Fruit fly (Drosophila melanogaster) whole organism, embryonic: Measurements from ENCODE around the gene CG42819.

Experiments used
- Ada2b ChIP-seq: fragments of 200-800 bp; sonication (Bioruptor generic); IDR thresholded peaks from 2 replicates; pipeline ENCODE4 v1.3.6; 2022; ENCODE audit warnings: missing biosample characterization, missing genetic modification characterization
- Antp ChIP-seq: fragments of 200-800 bp; sonication (Bioruptor generic); optimal IDR thresholded peaks from 3 replicates; lab custom pipeline; 2016; ENCODE audit warnings: missing biosample characterization, missing genetic modification characterization
- Bgb ChIP-seq: fragments of 200-800 bp; sonication (Bioruptor generic); IDR thresholded peaks from 2 replicates; pipeline ENCODE4 v1.3.6; 2022; ENCODE audit warnings: missing biosample characterization, missing genetic modification characterization; ENCODE audit not compliant: partially characterized antibody
- CG11085 ChIP-seq: fragments of 200-800 bp; sonication (Bioruptor generic); IDR thresholded peaks from 2 replicates; pipeline ENCODE4 v1.3.6; 2022; ENCODE audit warnings: missing biosample characterization, missing genetic modification characterization
- CG11247 ChIP-seq: fragments of 200-800 bp; sonication (Bioruptor generic); IDR thresholded peaks from 2 replicates; pipeline ENCODE4 v1.3.6; 2022; ENCODE audit warnings: missing biosample characterization, missing genetic modification characterization
- CG11456 ChIP-seq: fragments of 200-800 bp; sonication (Bioruptor generic); IDR thresholded peaks from 3 replicates; pipeline ENCODE4 v1.3.6; 2022; ENCODE audit warnings: missing biosample characterization, missing genetic modification characterization
- CG12299 ChIP-seq: fragments of 200-800 bp; sonication (Bioruptor generic); optimal IDR thresholded peaks from 2 replicates; lab custom pipeline; 2018; ENCODE audit warnings: missing biosample characterization, mild to moderate bottlenecking, missing genetic modification characterization
- CG1233 ChIP-seq: fragments of 200-800 bp; sonication (Bioruptor generic); optimal IDR thresholded peaks from 4 replicates; lab custom pipeline; 2018; ENCODE audit warnings: missing biosample characterization, mild to moderate bottlenecking, missing genetic modification characterization
- CG12391 ChIP-seq: fragments of 200-800 bp; sonication (Bioruptor generic); optimal IDR thresholded peaks from 3 replicates; lab custom pipeline; 2018; ENCODE audit warnings: missing biosample characterization, mild to moderate bottlenecking, missing genetic modification characterization, moderate library complexity
- CG14710 ChIP-seq: fragments of 200-800 bp; sonication (Bioruptor generic); optimal IDR thresholded peaks from 3 replicates; lab custom pipeline; 2019; ENCODE audit warnings: missing biosample characterization, mild to moderate bottlenecking, missing genetic modification characterization, moderate library complexity
- CG15479 ChIP-seq: fragments of 200-800 bp; sonication (Bioruptor generic); optimal IDR thresholded peaks from 3 replicates; lab custom pipeline; 2019; ENCODE audit warnings: missing biosample characterization, mild to moderate bottlenecking, missing genetic modification characterization, moderate library complexity
- CG16813 ChIP-seq: fragments of 200-800 bp; sonication (Bioruptor generic); IDR thresholded peaks from 3 replicates; pipeline ENCODE4 v1.3.6; 2022; ENCODE audit warnings: missing biosample characterization, missing genetic modification characterization; ENCODE audit not compliant: partially characterized antibody
- CG2875 ChIP-seq: fragments of 200-800 bp; sonication (Bioruptor generic); optimal IDR thresholded peaks from 2 replicates; lab custom pipeline; 2017; ENCODE audit warnings: missing biosample characterization, mild to moderate bottlenecking, missing genetic modification characterization, missing genetic modification reagents
- CG30431 ChIP-seq: fragments of 200-800 bp; sonication (Bioruptor generic); optimal IDR thresholded peaks from 2 replicates; lab custom pipeline; 2017; ENCODE audit warnings: missing biosample characterization, missing genetic modification characterization
- CG3995 ChIP-seq: fragments of 200-800 bp; sonication (Bioruptor generic); optimal IDR thresholded peaks from 3 replicates; lab custom pipeline; 2016; ENCODE audit warnings: missing biosample characterization, missing genetic modification characterization
- CG4424 ChIP-seq: fragments of 200-800 bp; sonication (Bioruptor generic); optimal IDR thresholded peaks from 3 replicates; lab custom pipeline; 2016; ENCODE audit warnings: missing biosample characterization, missing genetic modification characterization
- CG4820 ChIP-seq: fragments of 200-800 bp; sonication (Bioruptor generic); optimal IDR thresholded peaks from 3 replicates; lab custom pipeline; 2016; ENCODE audit warnings: missing biosample characterization, missing genetic modification characterization
- CG6791 ChIP-seq: fragments of 200-800 bp; sonication (Bioruptor generic); IDR thresholded peaks from 3 replicates; pipeline ENCODE4 v1.3.6; 2022; ENCODE audit warnings: missing biosample characterization, missing genetic modification characterization; ENCODE audit not compliant: partially characterized antibody
- CG7357 ChIP-seq: fragments of 200-800 bp; sonication (Bioruptor generic); IDR thresholded peaks from 3 replicates; pipeline ENCODE4 v1.3.6; 2022; ENCODE audit warnings: missing biosample characterization, missing genetic modification characterization
- CG7987 ChIP-seq: fragments of 200-800 bp; sonication (Bioruptor generic); optimal IDR thresholded peaks from 2 replicates; lab custom pipeline; 2018; ENCODE audit warnings: missing biosample characterization, mild to moderate bottlenecking, missing genetic modification characterization, moderate library complexity
- Dip2 ChIP-seq: fragments of 200-800 bp; sonication (Bioruptor generic); IDR thresholded peaks from 2 replicates; pipeline ENCODE4 v1.3.6; 2022; ENCODE audit warnings: missing biosample characterization, missing genetic modification characterization
- Doc3 ChIP-seq: fragments of 200-800 bp; sonication (Bioruptor generic); IDR thresholded peaks from 3 replicates; pipeline ENCODE4 v1.3.6; 2022; ENCODE audit warnings: missing biosample characterization, missing genetic modification characterization; ENCODE audit not compliant: partially characterized antibody
- Dref ChIP-seq: fragments of 200-800 bp; sonication (Bioruptor generic); IDR thresholded peaks from 2 replicates; pipeline ENCODE4 v1.3.6; 2022; ENCODE audit warnings: missing biosample characterization, missing genetic modification characterization
- E2f2 ChIP-seq: fragments of 200-800 bp; sonication (Bioruptor generic); IDR thresholded peaks from 2 replicates; pipeline ENCODE4 v1.3.6; 2022; ENCODE audit warnings: missing biosample characterization, missing genetic modification characterization
- Gug ChIP-seq: fragments of 200-800 bp; sonication (Bioruptor generic); IDR thresholded peaks from 4 replicates; pipeline ENCODE4 v1.3.6; 2022; ENCODE audit warnings: missing biosample characterization, missing genetic modification characterization
- Hey ChIP-seq: fragments of 200-800 bp; sonication (Bioruptor generic); optimal IDR thresholded peaks from 3 replicates; lab custom pipeline; 2018; ENCODE audit warnings: missing biosample characterization, mild to moderate bottlenecking, missing genetic modification characterization
- Kr ChIP-seq: fragments of 200-800 bp; sonication (Bioruptor generic); optimal IDR thresholded peaks from 2 replicates; lab custom pipeline; 2017; ENCODE audit warnings: missing biosample characterization, mild to moderate bottlenecking, missing genetic modification characterization
- MESR4 ChIP-seq: fragments of 200-800 bp; sonication (Bioruptor generic); optimal IDR thresholded peaks from 2 replicates; lab custom pipeline; 2018; ENCODE audit warnings: missing biosample characterization, mild to moderate bottlenecking, missing genetic modification characterization, moderate library complexity
- Mes4 ChIP-seq: fragments of 200-800 bp; sonication (Bioruptor generic); optimal IDR thresholded peaks from 2 replicates; lab custom pipeline; 2016; ENCODE audit warnings: missing biosample characterization, missing genetic modification characterization
- Nf-YA ChIP-seq: fragments of 200-800 bp; sonication (Bioruptor generic); IDR thresholded peaks from 2 replicates; pipeline ENCODE4 v1.3.6; 2022; ENCODE audit warnings: missing biosample characterization, missing genetic modification characterization
- Ptx1 ChIP-seq: fragments of 200-800 bp; sonication (Bioruptor generic); IDR thresholded peaks from 2 replicates; pipeline ENCODE4 v1.3.6; 2022; ENCODE audit warnings: missing biosample characterization, missing genetic modification characterization
- Ravus ChIP-seq: fragments of 200-800 bp; sonication (Bioruptor generic); IDR thresholded peaks from 2 replicates; pipeline ENCODE4 v1.3.6; 2022; ENCODE audit warnings: missing biosample characterization, missing genetic modification characterization
- Rx ChIP-seq: fragments of 200-800 bp; sonication (Bioruptor generic); IDR thresholded peaks from 2 replicates; pipeline ENCODE4 v1.3.6; 2022; ENCODE audit warnings: missing biosample characterization, missing genetic modification characterization
- Trl ChIP-seq, 3 experiments: fragments of >200 bp in 2 of 3; fragments of 200-800 bp in 1 of 3; sonication (Bioruptor generic) in 1 of 3; optimal IDR thresholded peaks; 2 replicates in 1 of 3; 3 replicates in 2 of 3; lab custom pipeline; 2016 to 2017; ENCODE audit warnings: missing biosample characterization in 1 of 3, missing genetic modification characterization in 1 of 3
- ab ChIP-seq: fragments of 200-800 bp; sonication (Bioruptor generic); optimal IDR thresholded peaks from 2 replicates; lab custom pipeline; 2016; ENCODE audit warnings: missing biosample characterization, missing genetic modification characterization
- ac ChIP-seq: fragments of 200-800 bp; sonication (Bioruptor generic); optimal IDR thresholded peaks from 3 replicates; lab custom pipeline; 2017; ENCODE audit warnings: missing biosample characterization, mild to moderate bottlenecking, missing genetic modification characterization
- bab2 ChIP-seq: fragments of 200-800 bp; sonication (Bioruptor generic); optimal IDR thresholded peaks from 2 replicates; lab custom pipeline; 2016; ENCODE audit warnings: missing biosample characterization, missing genetic modification characterization
- dati ChIP-seq: fragments of 200-800 bp; sonication (Bioruptor generic); IDR thresholded peaks from 2 replicates; pipeline ENCODE4 v1.3.6; 2022; ENCODE audit warnings: missing biosample characterization, missing genetic modification characterization
- dmrt11E ChIP-seq: fragments of 200-800 bp; sonication (Bioruptor generic); optimal IDR thresholded peaks from 3 replicates; lab custom pipeline; 2018; ENCODE audit warnings: missing biosample characterization, mild to moderate bottlenecking, missing genetic modification characterization, moderate library complexity
- gcm2 ChIP-seq: fragments of 200-800 bp; sonication (Bioruptor generic); optimal IDR thresholded peaks from 2 replicates; lab custom pipeline; 2016; ENCODE audit warnings: missing biosample characterization, missing genetic modification characterization
- gsb-n ChIP-seq: fragments of 200-800 bp; sonication (Bioruptor generic); optimal IDR thresholded peaks from 3 replicates; lab custom pipeline; 2018; ENCODE audit warnings: missing biosample characterization, mild to moderate bottlenecking, missing genetic modification characterization
- gt ChIP-seq: fragments of 200-800 bp; sonication (Bioruptor generic); IDR thresholded peaks from 2 replicates; pipeline ENCODE4 v1.3.6; 2022; ENCODE audit warnings: missing biosample characterization, missing genetic modification characterization
- jing ChIP-seq: fragments of 200-800 bp; sonication (Bioruptor generic); optimal IDR thresholded peaks from 2 replicates; lab custom pipeline; 2018; ENCODE audit warnings: missing biosample characterization, mild to moderate bottlenecking, missing genetic modification characterization
- jumu ChIP-seq: fragments of 200-800 bp; sonication (Bioruptor generic); optimal IDR thresholded peaks from 3 replicates; lab custom pipeline; 2016; ENCODE audit warnings: missing biosample characterization, missing genetic modification characterization
- kah ChIP-seq: fragments of 200-800 bp; sonication (Bioruptor generic); optimal IDR thresholded peaks from 2 replicates; lab custom pipeline; 2018; ENCODE audit warnings: missing biosample characterization, mild to moderate bottlenecking, missing genetic modification characterization
- sens-2 ChIP-seq: fragments of 200-800 bp; sonication (Bioruptor generic); IDR thresholded peaks from 2 replicates; pipeline ENCODE4 v1.3.6; 2022; ENCODE audit warnings: missing biosample characterization, missing genetic modification characterization
- sr ChIP-seq: fragments of 200-800 bp; sonication (Bioruptor generic); IDR thresholded peaks from 3 replicates; pipeline ENCODE4 v1.3.6; 2022; ENCODE audit warnings: missing biosample characterization, missing genetic modification characterization
- stc ChIP-seq: fragments of 200-800 bp; sonication (Bioruptor generic); IDR thresholded peaks from 2 replicates; pipeline ENCODE4 v1.3.6; 2022; ENCODE audit warnings: missing biosample characterization, missing genetic modification characterization
- trh ChIP-seq: fragments of 200-800 bp; sonication (Bioruptor generic); optimal IDR thresholded peaks from 2 replicates; lab custom pipeline; 2016; ENCODE audit warnings: missing biosample characterization, missing genetic modification characterization
- twi ChIP-seq: fragments of 200-800 bp; optimal IDR thresholded peaks from 2 replicates; lab custom pipeline; 2019; ENCODE audit warnings: missing biosample characterization, mild to moderate bottlenecking, missing genetic modification characterization, moderate library complexity
- vvl ChIP-seq: fragments of 200-800 bp; sonication (Bioruptor generic); IDR thresholded peaks from 2 replicates; pipeline ENCODE4 v1.3.6; 2022; ENCODE audit warnings: missing biosample characterization, missing genetic modification characterization

The CG42819 gene

dm6 chr2L:8376717-8377116 is 12.4 kb downstream of the CG42819 start, which contains the start of the genes CG13390 and CG17294 (continued):
- peak; percentile 92 for TF ChIP-seq E2f2
- peak; percentile 99 for TF ChIP-seq CG1233
- peak; percentile 100 for TF ChIP-seq Ptx1 (GFP tag; lab: Robert Waterston, UW)
- TF ChIP-seq jumu, result peak; percentile 91
- peak; percentile 98 for TF ChIP-seq CG7357 (GFP tag; lab: Robert Waterston, UW)
- TF ChIP-seq Bgb, result peak; percentile 71
- peak; percentile 99 for TF ChIP-seq dmrt11E (tag; lab: Kevin White, UChicago)
- TF ChIP-seq Ravus, result peak; percentile 99
- peak; percentile 99 for TF ChIP-seq gsb-n (tag; lab: Kevin White, UChicago)
- peak; percentile 97 for TF ChIP-seq ac (GFP tag; lab: Kevin White, UChicago)
- TF ChIP-seq CG11085 (GFP tag; lab: Robert Waterston, UW), result peak; percentile 100
- TF ChIP-seq trh (GFP tag; lab: Kevin White, UChicago), result peak; percentile 98
- TF ChIP-seq Nf-YA (GFP tag; lab: Robert Waterston, UW), result peak; percentile 99
- TF ChIP-seq Hey (tag; lab: Kevin White, UChicago), result peak; percentile 92
- TF ChIP-seq CG12299 (tag; lab: Kevin White, UChicago), result peak; percentile 100
- no peak for TF ChIP-seq Trl (optimal IDR thresholded peaks at IDR 0.05; lab: Kevin White, UChicago)
- peak; percentile 92 for TF ChIP-seq Trl (GFP tag; optimal IDR thresholded peaks at IDR 0.05; lab: Kevin White, UChicago)
- peak; percentile 98 for TF ChIP-seq dati
- peak; percentile 98 for TF ChIP-seq CG7987
- TF ChIP-seq sens-2, result peak; percentile 99
- peak; percentile 79 for TF ChIP-seq Dip2
- peak; percentile 100 for TF ChIP-seq stc (GFP tag; lab: Robert Waterston, UW)
- TF ChIP-seq jing, result peak; percentile 99
- peak; percentile 99 for TF ChIP-seq gt (GFP tag; lab: Robert Waterston, UW)
- TF ChIP-seq bab2 (GFP tag; lab: Kevin White, UChicago), result peak; percentile 96
- peak; percentile 84 for TF ChIP-seq Mes4 (GFP tag; lab: Kevin White, UChicago)
- TF ChIP-seq ab (GFP tag; lab: Kevin White, UChicago), result peak; percentile 76
- TF ChIP-seq Rx (GFP tag; lab: Robert Waterston, UW), result peak; percentile 99
- TF ChIP-seq vvl (GFP tag; lab: Robert Waterston, UW), result peak; percentile 100
- TF ChIP-seq CG11456 (GFP tag; lab: Robert Waterston, UW), result peak; percentile 99
- peak; percentile 99 for TF ChIP-seq CG11247
- peak; percentile 74 for TF ChIP-seq Kr (GFP tag; lab: Kevin White, UChicago)
- TF ChIP-seq kah, result peak; percentile 99
- TF ChIP-seq CG2875 (GFP tag; lab: Kevin White, UChicago), result peak; percentile 98
- peak; percentile 75 for TF ChIP-seq Doc3 (GFP tag; lab: Robert Waterston, UW)
- TF ChIP-seq Dref (GFP tag; lab: Robert Waterston, UW), result peak; percentile 65
- peak; percentile 82 for TF ChIP-seq Antp (GFP tag; lab: Kevin White, UChicago)
- peak; percentile 84 for TF ChIP-seq CG15479 (GFP tag; lab: Kevin White, UChicago)
- peak; percentile 82 for TF ChIP-seq MESR4 (GFP tag; lab: Kevin White, UChicago)
- TF ChIP-seq Gug, result peak; percentile 99
- peak; percentile 99 for TF ChIP-seq twi
- TF ChIP-seq CG12391 (tag; lab: Kevin White, UChicago), result peak; percentile 100
- peak; percentile 100 for TF ChIP-seq Ada2b (GFP tag; lab: Robert Waterston, UW)
- peak; percentile 90 for TF ChIP-seq CG3995 (GFP tag; lab: Kevin White, UChicago)
- peak; percentile 98 for TF ChIP-seq CG4820 (GFP tag; lab: Kevin White, UChicago)
- peak; percentile 92 for TF ChIP-seq gcm2 (GFP tag; lab: Kevin White, UChicago)
- peak; percentile 64 for TF ChIP-seq CG6791
- peak; percentile 99 for TF ChIP-seq CG4424 (GFP tag; lab: Kevin White, UChicago)
- peak; percentile 68 for TF ChIP-seq CG16813 (GFP tag; lab: Robert Waterston, UW)
- TF ChIP-seq CG14710 (tag; lab: Kevin White, UChicago), result peak; percentile 98
- TF ChIP-seq sr (GFP tag; lab: Robert Waterston, UW), result peak; percentile 98
- TF ChIP-seq CG30431 (GFP tag; lab: Kevin White, UChicago), result peak; percentile 98
